Fruit fly (Drosophila melanogaster): ENCODE measurements around the gene CG5078.
A peak's percentile ranks its signal among the peaks of the same experiment; 100 is the strongest.

Gene CG5078

DNA sequence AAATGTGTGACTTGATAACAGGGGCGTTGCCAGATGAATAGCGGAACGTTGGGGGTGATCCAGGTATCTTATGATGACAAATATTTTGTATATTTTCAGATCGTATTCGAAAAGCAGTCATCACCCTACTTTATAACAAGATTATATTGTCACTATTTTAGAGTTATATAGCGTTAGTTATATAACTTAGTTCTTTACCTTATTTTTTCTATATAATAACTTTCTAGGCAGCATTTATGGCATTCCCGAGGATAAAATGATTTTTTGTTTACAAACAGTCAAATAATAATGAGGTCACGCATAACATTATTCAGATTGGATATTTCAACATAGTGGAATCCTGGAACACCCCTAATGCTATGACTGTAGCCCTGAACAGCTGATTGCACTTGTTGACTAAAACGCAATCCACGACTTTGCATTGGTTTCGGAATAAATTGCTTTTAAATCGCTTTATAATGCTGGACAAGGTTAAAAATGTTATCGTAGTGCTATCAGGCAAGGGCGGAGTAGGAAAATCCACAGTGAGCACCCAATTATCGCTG is 20.4 kb downstream of the CG5078 start, which contains the start of gene Nubp2:
Gene Nubp2, plus strand, starts transcription at position 381 of the 545 bp plus-strand sequence.
- TF ChIP-seq Atf6 (GFP tag; IDR thresholded peaks at IDR 0.05): peak; percentile 94
- TF ChIP-seq aop (GFP tag; IDR thresholded peaks at IDR 0.05): 0 out of 2 replicates have a peak, but pooled peaks have one; percentile 13
- peak; percentile 86 for TF ChIP-seq oc (tag; optimal IDR thresholded peaks at IDR 0.05)
- peak; percentile 81 for TF ChIP-seq org-1 (GFP tag; optimal IDR thresholded peaks at IDR 0.05)
- peak; percentile 87 for TF ChIP-seq CG15514 (GFP tag; optimal IDR thresholded peaks at IDR 0.05)
- TF ChIP-seq Scr (GFP tag; IDR thresholded peaks at IDR 0.05; ENCODE audit: partially characterized antibody): no peak
- TF ChIP-seq Six4 (GFP tag; optimal IDR thresholded peaks at IDR 0.05): peak; percentile 91
- peak; percentile 99 for TF ChIP-seq CG30403 (GFP tag; optimal IDR thresholded peaks at IDR 0.05)
- TF ChIP-seq PHDP (tag; optimal IDR thresholded peaks at IDR 0.05): peak; percentile 96
- peak; percentile 40 for TF ChIP-seq CG9797 (GFP tag; optimal IDR thresholded peaks at IDR 0.05)
- no peak for TF ChIP-seq CG6791 (GFP tag; IDR thresholded peaks at IDR 0.05; ENCODE audit: partially characterized antibody)
- TF ChIP-seq pros (GFP tag; optimal IDR thresholded peaks at IDR 0.05): peak; percentile 53
- peak; percentile 96 for TF ChIP-seq Hmr (GFP tag; optimal IDR thresholded peaks at IDR 0.05)
- peak; percentile 92 for TF ChIP-seq Atf3 (GFP tag; optimal IDR thresholded peaks at IDR 0.05)
- peak; percentile 91 for TF ChIP-seq CG12219 (GFP tag; optimal IDR thresholded peaks at IDR 0.05)
- peak; percentile 93 for TF ChIP-seq CG11723 (GFP tag; optimal IDR thresholded peaks at IDR 0.05)
- TF ChIP-seq CoRest (tag; optimal IDR thresholded peaks at IDR 0.05): peak; percentile 98
- peak; percentile 91 for TF ChIP-seq Aef1 (GFP tag; IDR thresholded peaks at IDR 0.05)
- peak; percentile 91 for TF ChIP-seq Blimp-1 (GFP tag; optimal IDR thresholded peaks at IDR 0.05)
- peak; percentile 89 for TF ChIP-seq CG1529 (GFP tag; optimal IDR thresholded peaks at IDR 0.05)
- TF ChIP-seq chinmo (GFP tag; IDR thresholded peaks at IDR 0.05; ENCODE audit: partially characterized antibody): no peak
- peak; percentile 97 for TF ChIP-seq HmgZ (tag; optimal IDR thresholded peaks at IDR 0.05)
- TF ChIP-seq pan (optimal IDR thresholded peaks at IDR 0.05): no peak
- peak in 1 of 2 experiments; percentile 90 for TF ChIP-seq pan (GFP tag; optimal IDR thresholded peaks at IDR 0.05 in 1 of 2, IDR thresholded peaks at IDR 0.05 in 1 of 2)
- peak; percentile 93 for TF ChIP-seq CG8290 (GFP tag; optimal IDR thresholded peaks at IDR 0.05)
- peak; percentile 86 to 90 for TF ChIP-seq CG8290 (tag; optimal IDR thresholded peaks at IDR 0.05)
- TF ChIP-seq dm (GFP tag; optimal IDR thresholded peaks at IDR 0.05): peak; percentile 86
- peak; percentile 92 for TF ChIP-seq gcm (GFP tag; optimal IDR thresholded peaks at IDR 0.05)
- peak; percentile 93 for TF ChIP-seq CG8388 (GFP tag; optimal IDR thresholded peaks at IDR 0.05)
- TF ChIP-seq nom (GFP tag; optimal IDR thresholded peaks at IDR 0.05): peak; percentile 77
- TF ChIP-seq zfh1 (GFP tag; IDR thresholded peaks at IDR 0.05): peak; percentile 91
- TF ChIP-seq tio (GFP tag; optimal IDR thresholded peaks at IDR 0.05): peak; percentile 97
- peak; percentile 71 for TF ChIP-seq Jarid2 (GFP tag; optimal IDR thresholded peaks at IDR 0.05)
- TF ChIP-seq MESR4 (GFP tag; optimal IDR thresholded peaks at IDR 0.05): peak; percentile 41
- peak; percentile 94 for TF ChIP-seq sisA (GFP tag; IDR thresholded peaks at IDR 0.05)
- no peak for TF ChIP-seq ato (GFP tag; IDR thresholded peaks at IDR 0.05; ENCODE audit: partially characterized antibody)
- TF ChIP-seq CG15011 (GFP tag; optimal IDR thresholded peaks at IDR 0.05): peak; percentile 92
- no peak; the same call in 1 of the 2 replicates for TF ChIP-seq CG4360 (GFP tag; IDR thresholded peaks at IDR 0.05)
- peak; percentile 95 for TF ChIP-seq fd96Cb (tag; optimal IDR thresholded peaks at IDR 0.05)
- TF ChIP-seq CHES-1-like (GFP tag; optimal IDR thresholded peaks at IDR 0.05): peak; percentile 94
- TF ChIP-seq CG6854 (GFP tag; optimal IDR thresholded peaks at IDR 0.05): peak; percentile 82
- TF ChIP-seq CG4282 (GFP tag; optimal IDR thresholded peaks at IDR 0.05): peak; percentile 70
- TF ChIP-seq wor (GFP tag; IDR thresholded peaks at IDR 0.05): peak; percentile 83
- TF ChIP-seq CG12104 (GFP tag; optimal IDR thresholded peaks at IDR 0.05): peak; percentile 95
- TF ChIP-seq unc-4 (GFP tag; IDR thresholded peaks at IDR 0.05; ENCODE audit: partially characterized antibody): no peak
- TF ChIP-seq MTF-1 (GFP tag; optimal IDR thresholded peaks at IDR 0.05; ENCODE audit: borderline replicate concordance): peak; percentile 65
- TF ChIP-seq az2 (GFP tag; optimal IDR thresholded peaks at IDR 0.05): peak; percentile 96
- peak; percentile 85 for TF ChIP-seq CG8281 (tag; optimal IDR thresholded peaks at IDR 0.05)
- peak; percentile 94 for TF ChIP-seq Bteb2 (GFP tag; optimal IDR thresholded peaks at IDR 0.05)
